Worm (Caenorhabditis elegans) whole organism, late embryonic: ENCODE data around the gene pix-1.
A peak's percentile ranks its signal among the peaks of the same experiment; 100 is the strongest.

Source experiments
- C08G9.2 ChIP-seq: sonication (generic microtip); optimal IDR thresholded peaks from 2 replicates; lab custom pipeline; 2016; ENCODE audit warnings: mild to moderate bottlenecking, missing genetic modification characterization, moderate library complexity, missing compliant biosample characterization
- Y22D7AL.16 ChIP-seq: sonication (generic microtip); optimal IDR thresholded peaks from 2 replicates; lab custom pipeline; 2016; ENCODE audit warnings: missing genetic modification characterization, missing compliant biosample characterization
- ceh-18 ChIP-seq: sonication (generic microtip); optimal IDR thresholded peaks from 2 replicates; lab custom pipeline; 2016; ENCODE audit warnings: missing genetic modification characterization, missing compliant biosample characterization
- ceh-19 ChIP-seq: fragments of 200-800 bp; sonication (Bioruptor generic); optimal IDR thresholded peaks from 2 replicates; lab custom pipeline; 2018; ENCODE audit warnings: mild to moderate bottlenecking, missing genetic modification characterization, missing compliant biosample characterization
- ceh-31 ChIP-seq: sonication (generic microtip); optimal IDR thresholded peaks from 2 replicates; lab custom pipeline; 2016; ENCODE audit warnings: missing genetic modification characterization, missing compliant biosample characterization
- ceh-45 ChIP-seq: fragments of 200-800 bp; sonication (Bioruptor generic); IDR thresholded peaks from 2 replicates; pipeline ENCODE4 v1.3.6; 2022; ENCODE audit warnings: missing genetic modification reagents, missing genetic modification characterization, missing compliant biosample characterization
- ceh-6 ChIP-seq: fragments of 200-800 bp; sonication (Bioruptor generic); optimal IDR thresholded peaks from 2 replicates; lab custom pipeline; 2018; ENCODE audit warnings: mild to moderate bottlenecking, missing genetic modification characterization, missing compliant biosample characterization
- dmd-4 ChIP-seq: sonication (generic microtip); optimal IDR thresholded peaks from 2 replicates; lab custom pipeline; 2016; ENCODE audit warnings: borderline replicate concordance, missing genetic modification characterization, missing compliant biosample characterization
- eyg-1 ChIP-seq: sonication (generic microtip); optimal IDR thresholded peaks from 2 replicates; lab custom pipeline; 2016; ENCODE audit warnings: missing genotype, missing genetic modification characterization, missing compliant biosample characterization
- fax-1 ChIP-seq: sonication (generic microtip); optimal IDR thresholded peaks from 2 replicates; lab custom pipeline; 2016; ENCODE audit warnings: missing genotype, missing genetic modification characterization, missing compliant biosample characterization
- hlh-13 ChIP-seq: fragments of 200-800 bp; sonication (Bioruptor generic); optimal IDR thresholded peaks from 2 replicates; lab custom pipeline; 2018; ENCODE audit warnings: mild to moderate bottlenecking, missing genetic modification characterization, missing compliant biosample characterization
- hlh-30 ChIP-seq: sonication (generic microtip); optimal IDR thresholded peaks from 2 replicates; lab custom pipeline; 2017; ENCODE audit warnings: antibody characterized with exemption, missing genetic modification characterization, missing compliant biosample characterization; ENCODE audit not compliant: insufficient read depth
- hlh-6 ChIP-seq: sonication (generic microtip); optimal IDR thresholded peaks from 2 replicates; lab custom pipeline; 2016; ENCODE audit warnings: missing genotype, missing genetic modification characterization, missing compliant biosample characterization
- lim-6 ChIP-seq: sonication (generic microtip); optimal IDR thresholded peaks from 2 replicates; lab custom pipeline; 2016; ENCODE audit warnings: missing genetic modification characterization, missing compliant biosample characterization
- lin-11 ChIP-seq: fragments of 200-800 bp; sonication (Bioruptor generic); optimal IDR thresholded peaks from 2 replicates; lab custom pipeline; 2018; ENCODE audit warnings: mild to moderate bottlenecking, missing genetic modification characterization, missing compliant biosample characterization
- nfya-1 ChIP-seq: sonication (generic microtip); optimal IDR thresholded peaks from 2 replicates; lab custom pipeline; 2017; ENCODE audit warnings: missing genetic modification characterization, mild to moderate bottlenecking, missing compliant biosample characterization, antibody characterized with exemption, moderate library complexity
- nhr-232 ChIP-seq: sonication (generic microtip); optimal IDR thresholded peaks from 2 replicates; lab custom pipeline; 2016; ENCODE audit warnings: missing genetic modification characterization, missing compliant biosample characterization
- npax-4 ChIP-seq: sonication (generic microtip); optimal IDR thresholded peaks from 2 replicates; lab custom pipeline; 2016; ENCODE audit warnings: missing genetic modification characterization, missing compliant biosample characterization
- odd-2 ChIP-seq: sonication (generic microtip); optimal IDR thresholded peaks from 2 replicates; lab custom pipeline; 2017; ENCODE audit warnings: antibody characterized with exemption, mild to moderate bottlenecking, missing genetic modification characterization, missing compliant biosample characterization
- pag-3 ChIP-seq: sonication (generic microtip); optimal IDR thresholded peaks from 2 replicates; lab custom pipeline; 2016; ENCODE audit warnings: missing compliant biosample characterization, missing genetic modification characterization, borderline replicate concordance
- pha-4 ChIP-seq: fragments of 150-350 bp; optimal IDR thresholded peaks from 2 replicates; lab custom pipeline; 2018; ENCODE audit warnings: missing biosample characterization, missing genetic modification reagents, missing genetic modification characterization
- pros-1 ChIP-seq: fragments of 150-350 bp; optimal IDR thresholded peaks from 2 replicates; lab custom pipeline; 2014; ENCODE audit warnings: missing biosample characterization, missing genetic modification reagents, missing genetic modification characterization
- sdc-2 ChIP-seq: sonication (generic microtip); optimal IDR thresholded peaks from 2 replicates; lab custom pipeline; 2016; ENCODE audit warnings: missing genotype, missing genetic modification characterization, missing compliant biosample characterization
- syd-9 ChIP-seq: sonication (generic microtip); optimal IDR thresholded peaks from 2 replicates; lab custom pipeline; 2016; ENCODE audit warnings: mild to moderate bottlenecking, missing genetic modification characterization, moderate library complexity, missing compliant biosample characterization
- ttx-3 ChIP-seq: sonication (generic microtip); optimal IDR thresholded peaks from 2 replicates; lab custom pipeline; 2016; ENCODE audit warnings: missing genetic modification reagents, missing genetic modification characterization, missing compliant biosample characterization
- unc-42 ChIP-seq: sonication (generic microtip); optimal IDR thresholded peaks from 2 replicates; lab custom pipeline; 2016; ENCODE audit warnings: missing genotype, missing genetic modification characterization, missing compliant biosample characterization
- unc-55 ChIP-seq: sonication (generic microtip); optimal IDR thresholded peaks from 2 replicates; lab custom pipeline; 2017; ENCODE audit warnings: missing biosample characterization, missing genetic modification reagents, missing genetic modification characterization
- unc-86 ChIP-seq: sonication (generic microtip); optimal IDR thresholded peaks from 2 replicates; lab custom pipeline; 2016; ENCODE audit warnings: missing genetic modification characterization, missing compliant biosample characterization
- zip-5 ChIP-seq: sonication (generic microtip); optimal IDR thresholded peaks from 2 replicates; lab custom pipeline; 2016; ENCODE audit warnings: missing genetic modification characterization, missing compliant biosample characterization

The pix-1 gene

DNA sequence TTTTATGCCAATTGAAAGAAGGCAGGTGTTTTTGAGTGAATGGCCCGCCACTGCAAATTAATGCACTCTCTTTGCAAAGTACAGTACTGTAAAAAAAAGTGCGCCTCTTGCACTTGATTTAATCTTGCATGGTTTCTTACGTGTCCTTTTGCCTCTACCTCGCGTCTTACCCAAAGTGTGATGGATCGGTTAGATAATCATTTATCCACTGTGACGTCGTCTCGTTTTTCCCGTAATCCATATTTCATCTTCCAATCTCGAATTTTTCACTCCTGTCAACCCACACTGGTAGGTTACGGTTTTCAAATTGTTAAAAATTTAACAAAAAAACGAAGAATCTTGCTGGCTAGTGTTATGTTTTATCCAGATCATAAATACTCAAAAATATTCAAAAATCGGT is 9.6 kb downstream of the pix-1 start:
- TF ChIP-seq nhr-232 (tag; lab: Kevin White, UChicago) (no peak), hlh-13 (no peak), zip-5 (tag; lab: Kevin White, UChicago) (no peak), lim-6 (no peak), pag-3 (tag; lab: Kevin White, UChicago) (no peak), ceh-45 (GFP tag; lab: Robert Waterston, UW) (no peak)

DNA sequence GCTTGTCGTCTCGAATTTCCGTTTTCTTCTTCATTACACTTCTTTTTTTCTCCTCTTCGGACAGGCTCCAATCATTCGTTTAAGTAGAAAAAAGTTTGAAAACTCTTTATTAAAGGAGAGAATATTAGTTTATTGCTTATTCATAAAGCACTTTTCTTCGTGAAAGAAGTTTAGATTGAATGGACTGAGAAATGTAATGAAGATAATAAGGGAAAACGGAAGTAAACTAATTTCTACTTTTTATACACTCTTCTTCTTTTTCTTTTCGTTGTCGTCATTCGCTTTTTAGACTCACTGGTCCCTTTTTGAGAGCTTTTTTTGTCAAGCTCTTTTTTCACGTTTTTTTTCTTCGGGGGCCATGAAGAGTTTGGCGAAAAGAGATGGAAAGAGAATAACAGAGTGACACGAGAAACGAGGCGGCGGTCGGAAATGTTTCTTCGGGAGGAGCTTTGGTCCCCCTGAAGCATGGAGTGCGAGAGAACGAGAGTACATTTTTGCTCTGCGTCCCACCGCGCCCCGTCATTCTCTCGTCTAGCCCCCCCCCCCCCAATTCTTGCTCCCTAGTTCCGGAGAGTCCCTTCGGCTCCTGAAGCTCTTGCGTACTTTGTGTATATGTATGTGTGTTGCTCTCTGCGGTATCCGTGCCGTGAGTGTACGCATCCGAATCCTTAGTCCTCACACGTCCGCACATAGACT is 12.2 kb downstream of the pix-1 start:
- TF ChIP-seq ceh-6 (GFP tag; lab: Kevin White, UChicago) (no peak), nfya-1 (tag; lab: Kevin White, UChicago) (peak; percentile 2), ttx-3 (tag; lab: Kevin White, UChicago) (peak; percentile 20), unc-42 (tag; lab: Kevin White, UChicago) (peak; percentile 79), fax-1 (tag; lab: Kevin White, UChicago) (no peak), ceh-31 (tag; lab: Kevin White, UChicago) (peak; percentile 37)
- TF ChIP-seq, all 69 proteins: peak for 4

DNA sequence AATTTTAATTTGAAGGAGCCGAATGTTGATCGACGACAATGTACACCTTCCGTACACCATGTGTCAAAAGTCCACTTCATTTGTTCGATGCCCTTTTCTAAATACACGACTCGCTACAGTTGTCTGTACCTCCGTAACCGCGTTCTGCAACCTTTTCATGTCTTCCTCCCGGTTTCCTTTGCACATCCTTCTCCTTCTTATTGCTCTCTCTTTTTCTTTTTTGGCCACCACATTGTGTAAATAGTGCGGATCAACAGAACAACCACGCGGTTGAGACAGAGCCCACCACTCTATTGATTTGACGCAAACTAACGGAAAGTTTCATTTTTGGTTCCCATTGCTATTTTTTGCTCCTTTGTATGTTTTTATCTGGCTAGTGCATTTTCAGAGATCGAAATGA is 16.3 kb downstream of the pix-1 start:
- TF ChIP-seq eyg-1 (tag; lab: Kevin White, UChicago), result no peak

DNA sequence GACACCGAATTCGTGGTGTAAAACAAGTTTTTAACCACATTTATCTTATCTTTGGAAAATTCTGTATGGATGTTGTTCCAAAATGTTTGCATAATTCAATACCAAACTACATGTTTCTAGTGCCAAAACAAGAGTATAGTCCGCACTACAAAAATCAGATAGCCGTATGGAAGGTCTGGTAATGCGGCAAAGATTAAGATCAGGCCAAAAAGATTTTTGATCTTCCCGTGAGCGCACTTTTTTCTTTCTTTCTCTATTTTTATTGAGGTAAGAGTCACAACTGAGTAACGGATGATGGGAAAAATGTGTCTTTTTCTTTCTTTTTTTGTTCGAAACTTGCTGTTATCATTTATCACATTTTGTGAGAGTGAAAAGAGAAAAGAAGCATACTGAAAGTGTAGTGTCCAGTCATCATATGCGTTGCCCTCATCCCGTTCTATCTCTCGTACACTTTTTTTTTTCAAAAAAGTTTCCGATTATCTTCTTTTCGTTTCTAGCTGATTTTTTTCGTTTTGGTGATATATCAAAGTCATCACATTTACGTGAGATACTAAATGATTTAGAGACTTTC is 17.5 kb downstream of the pix-1 start:
- peak; percentile 50 for TF ChIP-seq ceh-18 (tag; lab: Kevin White, UChicago)
- no peak for TF ChIP-seq dmd-4 (tag; lab: Kevin White, UChicago)
- no peak for TF ChIP-seq pha-4 (tag; lab: Kevin White, UChicago)
- no peak for TF ChIP-seq ceh-6 (GFP tag; lab: Kevin White, UChicago)
- TF ChIP-seq sdc-2 (tag; lab: Kevin White, UChicago), result no peak
- no peak for TF ChIP-seq unc-55
- no peak for TF ChIP-seq ceh-19 (GFP tag; lab: Kevin White, UChicago)
- no peak for TF ChIP-seq hlh-6 (tag; lab: Kevin White, UChicago)
- no peak for TF ChIP-seq Y22D7AL.16 (tag; lab: Kevin White, UChicago)

DNA sequence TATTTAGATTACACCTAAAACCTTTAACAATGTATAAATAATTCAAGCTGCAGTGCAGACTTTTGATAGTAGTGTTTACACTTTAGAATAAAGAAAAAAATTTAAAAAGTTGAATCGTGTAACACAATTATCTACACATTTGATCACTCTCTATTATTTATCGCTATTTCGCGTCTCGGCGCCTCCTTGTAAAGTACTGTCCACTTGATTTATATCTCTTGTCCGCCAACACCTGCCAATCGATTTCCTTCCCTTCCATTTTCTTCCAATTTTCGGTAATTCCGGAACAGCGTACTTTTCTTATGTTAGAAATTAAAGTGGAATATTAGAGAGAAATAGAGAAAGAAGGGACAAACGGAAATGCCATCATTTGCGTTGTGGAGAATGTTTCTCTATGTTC is 18.5 kb downstream of the pix-1 start:
- TF ChIP-seq lin-11 (tag; lab: Kevin White, UChicago) (no peak), zip-5 (tag; lab: Kevin White, UChicago) (no peak), hlh-6 (tag; lab: Kevin White, UChicago) (no peak), pag-3 (tag; lab: Kevin White, UChicago) (no peak), odd-2 (no peak), ceh-6 (GFP tag; lab: Kevin White, UChicago) (no peak)

DNA sequence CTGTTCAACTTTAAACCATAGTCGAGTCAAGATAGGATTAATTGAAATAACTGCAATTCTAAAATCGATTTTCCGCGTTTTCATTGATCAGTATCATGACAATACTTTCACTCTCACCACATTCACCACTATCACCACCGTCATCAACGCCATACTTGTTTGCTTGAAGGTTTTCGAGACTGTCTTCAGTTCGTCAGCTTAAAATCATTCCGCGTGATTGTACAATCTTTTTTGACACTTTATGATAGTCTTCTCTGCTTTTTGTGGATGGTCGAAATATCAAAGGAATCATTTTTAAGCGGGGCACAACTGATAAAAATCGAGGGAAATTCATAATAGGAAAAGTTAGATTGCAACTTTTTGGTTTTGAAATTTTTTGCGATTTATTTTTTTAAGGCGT is 19.1 kb downstream of the pix-1 start:
- no peak for TF ChIP-seq C08G9.2 (tag; lab: Kevin White, UChicago)
- no peak for TF ChIP-seq npax-4 (tag; lab: Kevin White, UChicago)
- TF ChIP-seq unc-86 (tag; lab: Kevin White, UChicago), result no peak
- TF ChIP-seq eyg-1 (tag; lab: Kevin White, UChicago), result no peak
- TF ChIP-seq hlh-6 (tag; lab: Kevin White, UChicago), result no peak
- no peak for TF ChIP-seq dmd-4 (tag; lab: Kevin White, UChicago)
- no peak for TF ChIP-seq pros-1 (tag; lab: Kevin White, UChicago)
- TF ChIP-seq zip-5 (tag; lab: Kevin White, UChicago), result no peak
- TF ChIP-seq fax-1 (tag; lab: Kevin White, UChicago), result no peak
- TF ChIP-seq syd-9 (tag; lab: Kevin White, UChicago), result no peak
- TF ChIP-seq hlh-30, result no peak
- TF ChIP-seq nhr-232 (tag; lab: Kevin White, UChicago), result no peak
- no peak for TF ChIP-seq sdc-2 (tag; lab: Kevin White, UChicago)
